Fruit fly (Drosophila melanogaster) S2 (cell line): Measurements from ENCODE around the gene CG11695.

ENCODE experiments used
- CG8478 ChIP-seq: fragments of >200 bp; optimal IDR thresholded peaks from 2 replicates; lab custom pipeline; 2018
- CTCF ChIP-seq, 2 experiments: fragments of >200 bp; optimal IDR thresholded peaks; 2 replicates each; lab custom pipeline; 2018

DNA sequence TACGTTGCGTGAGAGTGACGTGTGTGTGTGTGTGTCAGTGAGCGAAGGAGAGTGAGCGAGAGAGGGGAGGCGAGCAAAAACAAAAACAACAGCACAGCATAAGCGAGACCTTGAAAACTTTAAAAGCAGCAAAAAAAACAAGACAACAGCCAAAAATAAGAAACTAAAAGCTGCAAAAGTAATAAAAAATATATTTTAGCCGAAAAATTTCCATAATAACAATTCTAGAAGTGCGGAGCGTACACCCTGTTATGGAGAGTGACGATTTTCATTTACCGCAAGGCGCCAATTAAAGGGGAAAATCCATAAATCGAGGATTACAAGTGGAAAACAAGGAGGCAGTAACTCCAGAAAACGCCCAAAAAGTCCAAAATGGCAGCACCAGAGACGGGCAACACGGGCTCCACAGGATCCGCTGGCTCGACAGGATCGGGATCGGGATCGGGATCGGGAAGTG, 39.8 kb downstream of the CG11695 start:
- no peak for TF ChIP-seq CG8478 (lab: Kevin White, UChicago)
- TF ChIP-seq CTCF (optimal IDR thresholded peaks at IDR 0.05; lab: Kevin White, UChicago): no peak
